Fruit fly (Drosophila melanogaster) whole organism, embryonic: ENCODE results near the gene CG18268.

Source experiments
- Atf-2 ChIP-seq: fragments of 200-800 bp; sonication (Bioruptor generic); optimal IDR thresholded peaks from 2 replicates; lab custom pipeline; 2016; ENCODE audit warnings: missing biosample characterization, missing genetic modification characterization
- Awh ChIP-seq: fragments of 200-800 bp; sonication (Bioruptor generic); IDR thresholded peaks from 2 replicates; pipeline ENCODE4, ENCODE4 v1.3.6; 2022; ENCODE audit warnings: missing biosample characterization, missing genetic modification characterization
- CG1233 ChIP-seq: fragments of 200-800 bp; sonication (Bioruptor generic); optimal IDR thresholded peaks from 4 replicates; lab custom pipeline; 2018; ENCODE audit warnings: missing biosample characterization, mild to moderate bottlenecking, missing genetic modification characterization
- CG13123 ChIP-seq: fragments of 200-800 bp; sonication (Bioruptor generic); optimal IDR thresholded peaks from 2 replicates; lab custom pipeline; 2016; ENCODE audit warnings: missing biosample characterization, missing genetic modification characterization
- CG14441 ChIP-seq: fragments of 200-800 bp; sonication (Bioruptor generic); IDR thresholded peaks from 2 replicates; pipeline ENCODE4 v1.3.6; 2022; ENCODE audit warnings: missing biosample characterization, missing genetic modification characterization
- CG15514 ChIP-seq: fragments of 200-800 bp; sonication (Bioruptor generic); optimal IDR thresholded peaks from 3 replicates; lab custom pipeline; 2017; ENCODE audit warnings: missing biosample characterization, missing genetic modification characterization, mild to moderate bottlenecking, moderate library complexity, missing genetic modification reagents
- CG15601 ChIP-seq: fragments of 200-800 bp; sonication (Bioruptor generic); optimal IDR thresholded peaks from 3 replicates; lab custom pipeline; 2019; ENCODE audit warnings: missing biosample characterization, mild to moderate bottlenecking, missing genetic modification characterization, moderate library complexity
- CG15696 ChIP-seq: fragments of 200-800 bp; sonication (Bioruptor generic); optimal IDR thresholded peaks from 2 replicates; lab custom pipeline; 2019; ENCODE audit warnings: missing biosample characterization, mild to moderate bottlenecking, missing genetic modification characterization, moderate library complexity
- CG1603 ChIP-seq: fragments of 200-800 bp; sonication (Bioruptor generic); optimal IDR thresholded peaks from 2 replicates; lab custom pipeline; 2019; ENCODE audit warnings: missing biosample characterization, mild to moderate bottlenecking, missing genetic modification characterization, moderate library complexity
- CG16815 ChIP-seq: fragments of 200-800 bp; sonication (Bioruptor generic); optimal IDR thresholded peaks from 3 replicates; lab custom pipeline; 2017; ENCODE audit warnings: missing biosample characterization, mild to moderate bottlenecking, missing genetic modification characterization
- CG17328 ChIP-seq: fragments of 200-800 bp; sonication (Bioruptor generic); IDR thresholded peaks from 2 replicates; pipeline ENCODE4 v1.3.6; 2022; ENCODE audit warnings: missing biosample characterization, missing genetic modification characterization
- CG17568 ChIP-seq: fragments of 200-800 bp; sonication (Bioruptor generic); optimal IDR thresholded peaks from 2 replicates; lab custom pipeline; 2018; ENCODE audit warnings: missing biosample characterization, mild to moderate bottlenecking, missing genetic modification characterization, moderate library complexity
- CG17912 ChIP-seq: fragments of 200-800 bp; sonication (Bioruptor generic); optimal IDR thresholded peaks from 2 replicates; lab custom pipeline; 2018; ENCODE audit warnings: missing biosample characterization, mild to moderate bottlenecking, missing genetic modification characterization
- CG3163 ChIP-seq: fragments of 200-800 bp; sonication (Bioruptor generic); optimal IDR thresholded peaks from 3 replicates; lab custom pipeline; 2016; ENCODE audit warnings: missing biosample characterization, missing genetic modification characterization
- CG32532 ChIP-seq: fragments of 200-800 bp; sonication (Bioruptor generic); IDR thresholded peaks from 2 replicates; pipeline ENCODE4 v1.3.6; 2022; ENCODE audit warnings: missing biosample characterization, missing genetic modification characterization
- CG34376 ChIP-seq: fragments of 200-800 bp; sonication (Bioruptor generic); optimal IDR thresholded peaks from 2 replicates; lab custom pipeline; 2018; ENCODE audit warnings: missing biosample characterization, mild to moderate bottlenecking, missing genetic modification characterization
- CG4328 ChIP-seq: fragments of 200-800 bp; sonication (Bioruptor generic); optimal IDR thresholded peaks from 3 replicates; lab custom pipeline; 2017; ENCODE audit warnings: missing biosample characterization, missing genetic modification reagents, missing genetic modification characterization
- CG6854 ChIP-seq: fragments of 200-800 bp; sonication (Bioruptor generic); optimal IDR thresholded peaks from 3 replicates; lab custom pipeline; 2017; ENCODE audit warnings: missing biosample characterization, mild to moderate bottlenecking, missing genetic modification characterization
- CG7839 ChIP-seq: fragments of 200-800 bp; sonication (Bioruptor generic); optimal IDR thresholded peaks from 3 replicates; lab custom pipeline; 2018; ENCODE audit warnings: missing biosample characterization, mild to moderate bottlenecking, missing genetic modification characterization, moderate library complexity
- CG7987 ChIP-seq: fragments of 200-800 bp; sonication (Bioruptor generic); optimal IDR thresholded peaks from 2 replicates; lab custom pipeline; 2018; ENCODE audit warnings: missing biosample characterization, mild to moderate bottlenecking, missing genetic modification characterization, moderate library complexity
- CG8290 ChIP-seq, 3 experiments: fragments of 200-800 bp; sonication (Bioruptor generic); optimal IDR thresholded peaks; 2 replicates each; lab custom pipeline; 2016 to 2019; ENCODE audit warnings: missing biosample characterization in 3 of 3, missing genetic modification characterization in 3 of 3, mild to moderate bottlenecking in 2 of 3, moderate library complexity in 1 of 3
- CG8359 ChIP-seq: fragments of 200-800 bp; sonication (Bioruptor generic); optimal IDR thresholded peaks from 2 replicates; lab custom pipeline; 2017; ENCODE audit warnings: missing biosample characterization, mild to moderate bottlenecking, missing genetic modification characterization, borderline replicate concordance
- CG9437 ChIP-seq: fragments of 200-800 bp; sonication (Bioruptor generic); optimal IDR thresholded peaks from 2 replicates; lab custom pipeline; 2018; ENCODE audit warnings: missing biosample characterization, mild to moderate bottlenecking, missing genetic modification characterization
- CTCF ChIP-seq: fragments of 200-800 bp; sonication (Bioruptor generic); optimal IDR thresholded peaks from 2 replicates; lab custom pipeline; 2017; ENCODE audit warnings: missing biosample characterization, mild to moderate bottlenecking, missing genetic modification characterization, moderate library complexity
- Eip74EF ChIP-seq, 2 experiments: fragments of 200-800 bp in 1 of 2; fragments of >200 bp in 1 of 2; sonication (Bioruptor generic) in 1 of 2; optimal IDR thresholded peaks; 2 replicates each; lab custom pipeline; 2017 to 2019; ENCODE audit warnings: missing biosample characterization in 2 of 2, missing genetic modification characterization in 2 of 2, mild to moderate bottlenecking in 1 of 2, moderate library complexity in 1 of 2
- Elba2 ChIP-seq: fragments of 200-800 bp; sonication (Bioruptor generic); optimal IDR thresholded peaks from 3 replicates; lab custom pipeline; 2016; ENCODE audit warnings: missing biosample characterization, missing genetic modification characterization
- Gug ChIP-seq: fragments of 200-800 bp; sonication (Bioruptor generic); IDR thresholded peaks from 4 replicates; pipeline ENCODE4 v1.3.6; 2022; ENCODE audit warnings: missing biosample characterization, missing genetic modification characterization
- HLH3B ChIP-seq: fragments of 200-800 bp; sonication (Bioruptor generic); IDR thresholded peaks from 2 replicates; pipeline ENCODE4 v1.3.6; 2022; ENCODE audit warnings: missing biosample characterization, missing genetic modification characterization
- Hr3 ChIP-seq: fragments of 200-800 bp; sonication (Bioruptor generic); optimal IDR thresholded peaks from 3 replicates; lab custom pipeline; 2016; ENCODE audit warnings: missing biosample characterization, missing genetic modification characterization
- Pdp1 ChIP-seq, 2 experiments: fragments of 200-800 bp; sonication (Bioruptor generic); optimal IDR thresholded peaks; 3 replicates each; lab custom pipeline; 2016; ENCODE audit warnings: missing biosample characterization in 2 of 2, missing genetic modification characterization in 2 of 2, mild to moderate bottlenecking in 1 of 2, moderate library complexity in 1 of 2
- Sox102F ChIP-seq: fragments of 200-800 bp; sonication (Bioruptor generic); optimal IDR thresholded peaks from 2 replicates; lab custom pipeline; 2018; ENCODE audit warnings: missing biosample characterization, mild to moderate bottlenecking, missing genetic modification characterization, moderate library complexity
- amos ChIP-seq: fragments of 200-800 bp; sonication (Bioruptor generic); IDR thresholded peaks from 2 replicates; pipeline ENCODE4 v1.3.6; 2022; ENCODE audit warnings: missing biosample characterization, missing genetic modification characterization; ENCODE audit not compliant: partially characterized antibody
- btn ChIP-seq: fragments of 200-800 bp; sonication (Bioruptor generic); optimal IDR thresholded peaks from 2 replicates; lab custom pipeline; 2016; ENCODE audit warnings: missing biosample characterization, missing genetic modification characterization
- eve ChIP-seq, 2 experiments: fragments of >200 bp; optimal IDR thresholded peaks; 2 replicates each; lab custom pipeline; 2017; ENCODE audit warnings: missing biosample characterization in 2 of 2, missing genetic modification characterization in 2 of 2
- fd64A ChIP-seq: fragments of 200-800 bp; sonication (Bioruptor generic); optimal IDR thresholded peaks from 3 replicates; lab custom pipeline; 2018; ENCODE audit warnings: missing biosample characterization, mild to moderate bottlenecking, missing genetic modification characterization
- fd96Cb ChIP-seq: fragments of 200-800 bp; sonication (Bioruptor generic); optimal IDR thresholded peaks from 2 replicates; lab custom pipeline; 2018; ENCODE audit warnings: missing biosample characterization, mild to moderate bottlenecking, missing genetic modification characterization, moderate library complexity
- gce ChIP-seq: fragments of 200-800 bp; sonication (Bioruptor generic); IDR thresholded peaks from 3 replicates; pipeline ENCODE4 v1.3.6; 2022; ENCODE audit warnings: missing biosample characterization, missing genetic modification characterization
- jigr1 ChIP-seq: fragments of 200-800 bp; sonication (Bioruptor generic); IDR thresholded peaks from 3 replicates; pipeline ENCODE4 v1.3.6; 2022; ENCODE audit warnings: missing biosample characterization, missing genetic modification characterization
- nerfin-2 ChIP-seq: fragments of 200-800 bp; sonication (Bioruptor generic); IDR thresholded peaks from 2 replicates; pipeline ENCODE4 v1.3.6; 2022; ENCODE audit warnings: missing biosample characterization, missing genetic modification characterization; ENCODE audit not compliant: partially characterized antibody
- onecut ChIP-seq: fragments of 200-800 bp; sonication (Bioruptor generic); IDR thresholded peaks from 2 replicates; pipeline ENCODE4 v1.3.6; 2022; ENCODE audit warnings: missing biosample characterization, missing genetic modification characterization
- row ChIP-seq: fragments of 200-800 bp; sonication (Bioruptor generic); IDR thresholded peaks from 3 replicates; pipeline ENCODE4 v1.3.6; 2022; ENCODE audit warnings: missing biosample characterization, missing genetic modification characterization
- sens ChIP-seq: fragments of 200-800 bp; sonication (Bioruptor generic); peaks from one replicate; lab custom pipeline; 2016; ENCODE audit warnings: missing biosample characterization, missing genetic modification characterization
- stc ChIP-seq: fragments of 200-800 bp; sonication (Bioruptor generic); IDR thresholded peaks from 2 replicates; pipeline ENCODE4 v1.3.6; 2022; ENCODE audit warnings: missing biosample characterization, missing genetic modification characterization
- tap ChIP-seq: fragments of 200-800 bp; optimal IDR thresholded peaks from 3 replicates; lab custom pipeline; 2019; ENCODE audit warnings: missing biosample characterization, mild to moderate bottlenecking, missing genetic modification characterization, moderate library complexity
- unpg ChIP-seq: fragments of 200-800 bp; sonication (Bioruptor generic); optimal IDR thresholded peaks from 3 replicates; lab custom pipeline; 2018; ENCODE audit warnings: missing biosample characterization, mild to moderate bottlenecking, missing genetic modification characterization, moderate library complexity
- zen2 ChIP-seq: fragments of 200-800 bp; sonication (Bioruptor generic); IDR thresholded peaks from 3 replicates; pipeline ENCODE4 v1.3.6; 2022; ENCODE audit warnings: missing biosample characterization, missing genetic modification characterization; ENCODE audit not compliant: partially characterized antibody

The CG18268 gene

dm6 chr3R:7779620-7780019, 24.6 kb downstream of the CG18268 start (continued):
- TF ChIP-seq Awh (peak; percentile 49; the same call in 1 of the 2 replicates), CG8290 (GFP tag; optimal IDR thresholded peaks at IDR 0.05; lab: Kevin White, UChicago) (no peak), CG8290 (tag; optimal IDR thresholded peaks at IDR 0.05; lab: Kevin White, UChicago) (peak in 1 of 2 experiments; percentile 18), fd96Cb (tag; lab: Kevin White, UChicago) (peak; percentile 13), Sox102F (GFP tag; lab: Kevin White, UChicago) (peak; percentile 24), CG17568 (GFP tag; lab: Kevin White, UChicago) (peak; percentile 12), CG9437 (GFP tag; lab: Kevin White, UChicago) (peak; percentile 78), btn (GFP tag; lab: Kevin White, UChicago) (peak; percentile 25), CG1233 (GFP tag; lab: Kevin White, UChicago) (peak; percentile 57), CG14441 (GFP tag; lab: Robert Waterston, UW) (0 out of 2 replicates have a peak, but pooled peaks have one; percentile 21), CG1603 (tag; lab: Kevin White, UChicago) (peak; percentile 85), sens (GFP tag; lab: Kevin White, UChicago) (peak; percentile 59), fd64A (GFP tag; lab: Kevin White, UChicago) (peak; percentile 34), gce (peak; percentile 78; the same call in 2 of the 3 replicates), eve (GFP tag; optimal IDR thresholded peaks at IDR 0.05; lab: Kevin White, UChicago) (peak in 1 of 2 experiments; percentile 55), CG6854 (peak; percentile 29), CG7839 (peak; percentile 31), tap (peak; percentile 19), CG17328 (peak; percentile 58; the same call in 1 of the 2 replicates), Gug (GFP tag; lab: Robert Waterston, UW) (no peak), CG17912 (GFP tag; lab: Kevin White, UChicago) (peak; percentile 74), CG13123 (no peak), CG7987 (GFP tag; lab: Kevin White, UChicago) (no peak), amos (no peak), stc (GFP tag; lab: Robert Waterston, UW) (0 out of 2 replicates have a peak, but pooled peaks have one; percentile 35), CTCF (GFP tag; lab: Kevin White, UChicago) (peak; percentile 74), CG8359 (GFP tag; lab: Kevin White, UChicago) (peak; percentile 30), CG15601 (peak; percentile 37), unpg (GFP tag; lab: Kevin White, UChicago) (no peak), CG15514 (GFP tag; lab: Kevin White, UChicago) (peak; percentile 2), Eip74EF (GFP tag; optimal IDR thresholded peaks at IDR 0.05; lab: Kevin White, UChicago) (no peak), CG32532 (GFP tag; lab: Robert Waterston, UW) (peak; percentile 48; the same call in 1 of the 2 replicates), CG15696 (tag; lab: Kevin White, UChicago) (peak; percentile 11), Elba2 (GFP tag; lab: Kevin White, UChicago) (no peak)

dm6 chr3R:7771656-7772055, 32.6 kb downstream of the CG18268 start, which contains the start of gene CG11286:
Gene CG11286 (minus strand): TSS chr3R:7771756.
- TF ChIP-seq Pdp1 (GFP tag; optimal IDR thresholded peaks at IDR 0.05; lab: Kevin White, UChicago) (no peak), Atf-2 (no peak), row (GFP tag; lab: Robert Waterston, UW) (no peak), CG3163 (GFP tag; lab: Kevin White, UChicago) (no peak), nerfin-2 (no peak), CG17568 (GFP tag; lab: Kevin White, UChicago) (no peak), CG16815 (GFP tag; lab: Kevin White, UChicago) (no peak), Hr3 (GFP tag; lab: Kevin White, UChicago) (no peak), CG34376 (GFP tag; lab: Kevin White, UChicago) (no peak), HLH3B (no peak), amos (no peak), CG8359 (GFP tag; lab: Kevin White, UChicago) (no peak), onecut (GFP tag; lab: Robert Waterston, UW) (no peak), zen2 (GFP tag; lab: Robert Waterston, UW) (no peak), CG4328 (no peak), jigr1 (no peak)
